Worm (Caenorhabditis elegans): ENCODE data around the gene iff-2.

iff-2 gene

ce11 chrII:8573044-8573443 is 11.9 kb upstream of the iff-2 start, which contains the start of gene F54C9.7:
Gene F54C9.7 (plus strand): TSS chrII:8573344.
- TF ChIP-seq sem-2 (GFP tag; optimal IDR thresholded peaks at IDR 0.05) (no peak), lsy-2 (tag; optimal IDR thresholded peaks at IDR 0.05) (no peak), elt-3 (tag; optimal IDR thresholded peaks at IDR 0.05) (no peak), M03D4.4 (tag; optimal IDR thresholded peaks at IDR 0.05) (no peak), snpc-4 (tag; optimal IDR thresholded peaks at IDR 0.05) (no peak), zip-8 (tag; optimal IDR thresholded peaks at IDR 0.05) (no peak), drap-1 (GFP tag; optimal IDR thresholded peaks at IDR 0.05) (no peak), blmp-1 (tag; optimal IDR thresholded peaks at IDR 0.05) (no peak), unc-120 (tag; optimal IDR thresholded peaks at IDR 0.05; ENCODE audit: poor library complexity, severe bottlenecking) (no peak), ceh-39 (tag; optimal IDR thresholded peaks at IDR 0.05) (no peak), ceh-83 (GFP tag; optimal IDR thresholded peaks at IDR 0.05) (no peak), nhr-2 (tag; optimal IDR thresholded peaks at IDR 0.05) (no peak), lin-13 (tag; optimal IDR thresholded peaks at IDR 0.05) (no peak), mls-2 (tag; optimal IDR thresholded peaks at IDR 0.05) (no peak), unc-39 (tag; optimal IDR thresholded peaks at IDR 0.05) (no peak)

- TF ChIP-seq unc-62 (GFP tag; optimal IDR thresholded peaks at IDR 0.05) (no peak), mls-2 (tag; optimal IDR thresholded peaks at IDR 0.05) (no peak), lin-32 (GFP tag; optimal IDR thresholded peaks at IDR 0.05) (no peak), flh-1 (GFP tag; optimal IDR thresholded peaks at IDR 0.05) (no peak), bed-3 (GFP tag; optimal IDR thresholded peaks at IDR 0.05) (no peak), ham-2 (GFP tag; optimal IDR thresholded peaks at IDR 0.05) (no peak), unc-120 (tag; optimal IDR thresholded peaks at IDR 0.05; ENCODE audit: poor library complexity, severe bottlenecking) (no peak), ztf-11 (tag; optimal IDR thresholded peaks at IDR 0.05) (no peak), elt-3 (tag; optimal IDR thresholded peaks at IDR 0.05) (no peak), mab-5 (tag; optimal IDR thresholded peaks at IDR 0.05) (no peak), tbx-8 (GFP tag; optimal IDR thresholded peaks at IDR 0.05) (no peak), blmp-1 (tag; optimal IDR thresholded peaks at IDR 0.05) (no peak), pha-4 (tag; optimal IDR thresholded peaks at IDR 0.05) (no peak), nhr-12 (tag; optimal IDR thresholded peaks at IDR 0.05) (no peak), ces-1 (GFP tag; optimal IDR thresholded peaks at IDR 0.05) (no peak)
These were observed 9.8 kb upstream of the iff-2 start, which contains the start of gene bcs-1 for ce11 chrII:8570977-8571376. Gene bcs-1 (plus strand): TSS chrII:8571085.

ce11 chrII:8569038-8569977 is 8.1 kb upstream of the iff-2 start, which contains the start of the genes col-38 and rpl-5:
Gene col-38 (minus strand): TSS chrII:8569088.
Gene rpl-5 (plus strand): TSS chrII:8569927.
- no peak for TF ChIP-seq nhr-12 (tag; optimal IDR thresholded peaks at IDR 0.05)
- TF ChIP-seq hlh-1 (tag; optimal IDR thresholded peaks at IDR 0.05) = peak; percentile 40
- TF ChIP-seq unc-39 (tag; optimal IDR thresholded peaks at IDR 0.05) = no peak
- peak; percentile 91 for TF ChIP-seq nhr-237 (tag; optimal IDR thresholded peaks at IDR 0.05)
- no peak for TF ChIP-seq drap-1 (GFP tag; optimal IDR thresholded peaks at IDR 0.05)
- TF ChIP-seq ces-1 (GFP tag; optimal IDR thresholded peaks at IDR 0.05) = peak; percentile 79
- TF ChIP-seq nhr-2 (tag; optimal IDR thresholded peaks at IDR 0.05) = peak; percentile 54
- no peak for TF ChIP-seq zip-8 (tag; optimal IDR thresholded peaks at IDR 0.05)
- no peak for TF ChIP-seq nhr-28 (tag; optimal IDR thresholded peaks at IDR 0.05)
- peak; percentile 93 for TF ChIP-seq mep-1 (tag; optimal IDR thresholded peaks at IDR 0.05)
- TF ChIP-seq sptf-1 (tag; optimal IDR thresholded peaks at IDR 0.05) = peak; percentile 81
- TF ChIP-seq pha-4 (tag; optimal IDR thresholded peaks at IDR 0.05) = peak; percentile 90
- TF ChIP-seq ztf-11 (tag; optimal IDR thresholded peaks at IDR 0.05) = no peak
- no peak for TF ChIP-seq flh-1 (GFP tag; optimal IDR thresholded peaks at IDR 0.05)
- TF ChIP-seq unc-120 (tag; optimal IDR thresholded peaks at IDR 0.05; ENCODE audit: poor library complexity, severe bottlenecking) = peak; percentile 13
- TF ChIP-seq snpc-4 (tag; optimal IDR thresholded peaks at IDR 0.05) = no peak
- TF ChIP-seq tbx-8 (GFP tag; optimal IDR thresholded peaks at IDR 0.05) = no peak
- TF ChIP-seq ceh-39 (tag; optimal IDR thresholded peaks at IDR 0.05) = peak; percentile 82
- TF ChIP-seq lin-32 (GFP tag; optimal IDR thresholded peaks at IDR 0.05) = no peak
- peak; percentile 87 for TF ChIP-seq lin-13 (tag; optimal IDR thresholded peaks at IDR 0.05)
- TF ChIP-seq mab-5 (tag; optimal IDR thresholded peaks at IDR 0.05) = no peak
- peak; percentile 54 for TF ChIP-seq mls-2 (tag; optimal IDR thresholded peaks at IDR 0.05)
- no peak for TF ChIP-seq bed-3 (GFP tag; optimal IDR thresholded peaks at IDR 0.05)
- no peak for TF ChIP-seq elt-3 (tag; optimal IDR thresholded peaks at IDR 0.05)
- no peak for TF ChIP-seq elt-1 (tag; optimal IDR thresholded peaks at IDR 0.05; ENCODE audit: borderline replicate concordance, insufficient read depth)
- TF ChIP-seq cnd-1 (tag; optimal IDR thresholded peaks at IDR 0.05) = peak; percentile 39
- TF ChIP-seq nhr-76 (tag; optimal IDR thresholded peaks at IDR 0.05) = no peak
- TF ChIP-seq M03D4.4 (tag; optimal IDR thresholded peaks at IDR 0.05) = no peak
- no peak for TF ChIP-seq ceh-43 (GFP tag; optimal IDR thresholded peaks at IDR 0.05)
- no peak for TF ChIP-seq sem-2 (GFP tag; optimal IDR thresholded peaks at IDR 0.05)
- TF ChIP-seq lsy-2 (tag; optimal IDR thresholded peaks at IDR 0.05) = peak; percentile 96
- TF ChIP-seq ham-2 (GFP tag; optimal IDR thresholded peaks at IDR 0.05) = no peak
- no peak for TF ChIP-seq ceh-83 (GFP tag; optimal IDR thresholded peaks at IDR 0.05)
- peak; percentile 32 for TF ChIP-seq unc-62 (GFP tag; optimal IDR thresholded peaks at IDR 0.05)
- TF ChIP-seq blmp-1 (tag; optimal IDR thresholded peaks at IDR 0.05) = no peak

Measured in whole organism, mixed stage, embryonic.